Fruit fly (Drosophila melanogaster): Measurements from ENCODE around the gene sky.

The sky gene

dm6 chr2L:20912789-20913300, 5.9 kb downstream of the sky start:
- TF ChIP-seq CTCF (optimal IDR thresholded peaks at IDR 0.05) = no peak
- TF ChIP-seq CG8478 (optimal IDR thresholded peaks at IDR 0.05) = no peak

dm6 chr2L:20911374-20911773, 7.4 kb downstream of the sky start:
- TF ChIP-seq CTCF (optimal IDR thresholded peaks at IDR 0.05) (no peak), CG8478 (optimal IDR thresholded peaks at IDR 0.05) (no peak)

- no peak for TF ChIP-seq CG8478 (optimal IDR thresholded peaks at IDR 0.05)
- TF ChIP-seq CTCF (optimal IDR thresholded peaks at IDR 0.05) = no peak
Observed at dm6 chr2L:20909301-20909700, 9.4 kb downstream of the sky start.

dm6 chr2L:20907995-20908654, 10.6 kb downstream of the sky start:
- no peak for TF ChIP-seq CTCF (optimal IDR thresholded peaks at IDR 0.05)
- TF ChIP-seq CG8478 (optimal IDR thresholded peaks at IDR 0.05) = no peak

dm6 chr2L:20905025-20905424, 13.7 kb downstream of the sky start:
- TF ChIP-seq CTCF (optimal IDR thresholded peaks at IDR 0.05) (no peak), CG8478 (optimal IDR thresholded peaks at IDR 0.05) (no peak)

dm6 chr2L:20904327-20904726, 14.4 kb downstream of the sky start:
- no peak for TF ChIP-seq CTCF (optimal IDR thresholded peaks at IDR 0.05)
- TF ChIP-seq CG8478 (optimal IDR thresholded peaks at IDR 0.05) = no peak

- no peak for TF ChIP-seq CTCF (optimal IDR thresholded peaks at IDR 0.05)
Observed at dm6 chr2L:20898478-20899075, 20.2 kb downstream of the sky start.

- TF ChIP-seq CG8478 (optimal IDR thresholded peaks at IDR 0.05) (no peak), CTCF (optimal IDR thresholded peaks at IDR 0.05) (no peak)
Observed at dm6 chr2L:20896681-20897341, 21.9 kb downstream of the sky start.

dm6 chr2L:20891188-20891587, 27.5 kb downstream of the sky start:
- peak in 1 of 2 experiments; percentile 0 for TF ChIP-seq CTCF (optimal IDR thresholded peaks at IDR 0.05)
- TF ChIP-seq CG8478 (optimal IDR thresholded peaks at IDR 0.05) = no peak

- TF ChIP-seq CG8478 (optimal IDR thresholded peaks at IDR 0.05) (no peak), CTCF (optimal IDR thresholded peaks at IDR 0.05) (no peak)
Observed at dm6 chr2L:20889857-20890606, 28.7 kb downstream of the sky start.

dm6 chr2L:20887273-20887672, 31.5 kb downstream of the sky start:
- no peak for TF ChIP-seq CTCF (optimal IDR thresholded peaks at IDR 0.05)
- TF ChIP-seq CG8478 (optimal IDR thresholded peaks at IDR 0.05) = no peak

dm6 chr2L:20885889-20886507, 32.7 kb downstream of the sky start:
- TF ChIP-seq CG8478 (optimal IDR thresholded peaks at IDR 0.05) = no peak
- TF ChIP-seq CTCF (optimal IDR thresholded peaks at IDR 0.05) = no peak

dm6 chr2L:20883624-20884220, 35.0 kb downstream of the sky start:
- TF ChIP-seq CG8478 (optimal IDR thresholded peaks at IDR 0.05) = no peak
- no peak for TF ChIP-seq CTCF (optimal IDR thresholded peaks at IDR 0.05)

- TF ChIP-seq CG8478 (optimal IDR thresholded peaks at IDR 0.05) (no peak), CTCF (optimal IDR thresholded peaks at IDR 0.05) (no peak)
Observed at dm6 chr2L:20883097-20883496, 35.6 kb downstream of the sky start.

All from S2 (cell line).